Fruit fly (Drosophila melanogaster): ENCODE data around the gene C1GalTA.

Gene C1GalTA

DNA sequence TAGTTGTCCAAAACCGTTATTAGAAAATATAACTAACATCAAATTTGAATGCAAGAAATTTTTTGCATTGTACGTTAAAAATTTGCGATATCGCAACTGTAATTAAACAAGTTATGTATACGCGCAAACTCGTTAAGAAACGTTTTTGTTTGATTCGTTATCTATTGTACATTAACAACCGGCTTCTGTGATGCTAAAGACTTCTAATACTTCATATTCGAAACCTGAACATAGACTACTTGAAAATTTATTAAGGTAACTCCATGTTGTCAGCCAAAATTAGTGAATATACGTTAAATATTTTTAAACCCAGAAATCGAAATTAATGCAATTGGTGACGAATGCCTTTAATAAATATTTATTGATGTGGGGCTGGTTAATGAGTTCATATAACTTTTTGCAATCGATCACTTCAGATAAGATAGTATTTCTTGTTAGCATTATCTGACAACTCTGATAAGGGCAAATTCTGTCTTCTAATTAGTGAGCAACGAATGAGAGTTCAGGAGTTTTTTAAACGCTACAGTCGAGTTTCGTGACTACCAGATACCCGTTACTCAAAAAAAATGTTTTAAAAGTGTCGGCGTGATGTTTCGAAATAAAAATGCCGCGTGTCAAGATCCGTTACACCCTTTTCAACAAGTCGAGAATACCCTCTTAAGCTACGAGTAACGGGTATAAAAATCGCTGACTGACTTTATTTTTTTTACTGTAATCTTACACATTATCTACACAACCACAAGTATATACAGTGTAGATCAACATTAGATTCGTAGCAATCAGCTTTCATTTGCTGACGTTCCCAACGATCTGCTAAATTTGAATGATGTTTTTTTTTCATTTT is 1.4 kb upstream of the C1GalTA start:
- peak; percentile 30 for TF ChIP-seq CG12219 (GFP tag; optimal IDR thresholded peaks at IDR 0.05)
- no peak for TF ChIP-seq ac (GFP tag; optimal IDR thresholded peaks at IDR 0.05)
- TF ChIP-seq Neu2 (GFP tag; optimal IDR thresholded peaks at IDR 0.05; ENCODE audit: borderline replicate concordance), result no peak
- TF ChIP-seq sob (GFP tag; IDR thresholded peaks at IDR 0.05), result peak; percentile 36; the same call in 1 of the 2 replicates
- TF ChIP-seq NK7.1 (GFP tag; optimal IDR thresholded peaks at IDR 0.05), result no peak
- TF ChIP-seq CG17802 (tag; optimal IDR thresholded peaks at IDR 0.05), result no peak
- peak; percentile 27 for TF ChIP-seq CG2202 (tag; optimal IDR thresholded peaks at IDR 0.05)
- TF ChIP-seq CG17328 (GFP tag; IDR thresholded peaks at IDR 0.05), result peak; percentile 49; the same call in 1 of the 2 replicates
- peak; percentile 11 for TF ChIP-seq nau (GFP tag; optimal IDR thresholded peaks at IDR 0.05)
- no peak for TF ChIP-seq Six4 (GFP tag; optimal IDR thresholded peaks at IDR 0.05)
- no peak for TF ChIP-seq Hand (GFP tag; optimal IDR thresholded peaks at IDR 0.05)
- peak; percentile 46 for TF ChIP-seq CG9609 (GFP tag; optimal IDR thresholded peaks at IDR 0.05)
- TF ChIP-seq Xrp1 (GFP tag; IDR thresholded peaks at IDR 0.05), result peak; percentile 61; the same call in 1 of the 2 replicates
- peak; percentile 34 for TF ChIP-seq CG30403 (GFP tag; optimal IDR thresholded peaks at IDR 0.05)
- no peak for TF ChIP-seq hth (optimal IDR thresholded peaks at IDR 0.05)
- TF ChIP-seq PHDP (tag; optimal IDR thresholded peaks at IDR 0.05), result peak; percentile 48
- no peak for TF ChIP-seq CG1792 (GFP tag; optimal IDR thresholded peaks at IDR 0.05)
- TF ChIP-seq CG8924 (tag; optimal IDR thresholded peaks at IDR 0.05), result peak; percentile 34
- TF ChIP-seq CG16815 (GFP tag; optimal IDR thresholded peaks at IDR 0.05), result peak; percentile 27
- no peak for TF ChIP-seq nom (GFP tag; optimal IDR thresholded peaks at IDR 0.05)
- peak; percentile 37 for TF ChIP-seq dmrt99B (tag; optimal IDR thresholded peaks at IDR 0.05)
- peak; percentile 5 for TF ChIP-seq schlank (tag; optimal IDR thresholded peaks at IDR 0.05)
- TF ChIP-seq HLHmδ (GFP tag; optimal IDR thresholded peaks at IDR 0.05), result no peak
- TF ChIP-seq lbe (GFP tag; optimal IDR thresholded peaks at IDR 0.05), result no peak
- TF ChIP-seq stc (GFP tag; IDR thresholded peaks at IDR 0.05), result peak; percentile 56; the same call in 1 of the 2 replicates
- TF ChIP-seq crol (GFP tag; IDR thresholded peaks at IDR 0.05), result no peak
- TF ChIP-seq org-1 (GFP tag; optimal IDR thresholded peaks at IDR 0.05), result peak; percentile 19
- peak; percentile 57 for TF ChIP-seq nerfin-2 (GFP tag; IDR thresholded peaks at IDR 0.05; ENCODE audit: partially characterized antibody)
- TF ChIP-seq CG15696 (tag; optimal IDR thresholded peaks at IDR 0.05), result peak; percentile 2
- no peak for TF ChIP-seq corto (GFP tag; optimal IDR thresholded peaks at IDR 0.05)
- TF ChIP-seq toy (GFP tag; IDR thresholded peaks at IDR 0.05), result no peak
- TF ChIP-seq bbx (GFP tag; IDR thresholded peaks at IDR 0.05; ENCODE audit: partially characterized antibody), result no peak
- TF ChIP-seq mam (GFP tag; optimal IDR thresholded peaks at IDR 0.05), result peak; percentile 9
- TF ChIP-seq Nf-YB (GFP tag; optimal IDR thresholded peaks at IDR 0.05), result no peak
- no peak for TF ChIP-seq CG15073 (GFP tag; optimal IDR thresholded peaks at IDR 0.05)
- TF ChIP-seq Nf-YC (tag; optimal IDR thresholded peaks at IDR 0.05), result no peak
- TF ChIP-seq wdn (GFP tag; IDR thresholded peaks at IDR 0.05), result 0 out of 2 replicates have a peak, but pooled peaks have one; percentile 22
- TF ChIP-seq gcm (GFP tag; optimal IDR thresholded peaks at IDR 0.05), result no peak
- TF ChIP-seq ham (GFP tag; IDR thresholded peaks at IDR 0.05), result no peak
- no peak for TF ChIP-seq CG10321 (GFP tag; IDR thresholded peaks at IDR 0.05)
- peak; percentile 74 for TF ChIP-seq CG16813 (GFP tag; IDR thresholded peaks at IDR 0.05; ENCODE audit: partially characterized antibody)
- TF ChIP-seq ewg (GFP tag; optimal IDR thresholded peaks at IDR 0.05), result no peak
- no peak for TF ChIP-seq B-H2 (GFP tag; optimal IDR thresholded peaks at IDR 0.05)
- no peak for TF ChIP-seq CG8290 (GFP tag; optimal IDR thresholded peaks at IDR 0.05)
- peak in 1 of 2 experiments; percentile 61 for TF ChIP-seq CG8290 (tag; optimal IDR thresholded peaks at IDR 0.05)
- TF ChIP-seq sens-2 (GFP tag; IDR thresholded peaks at IDR 0.05), result no peak
- TF ChIP-seq unpg (GFP tag; optimal IDR thresholded peaks at IDR 0.05), result peak; percentile 42
- no peak for TF ChIP-seq CG31388 (GFP tag; optimal IDR thresholded peaks at IDR 0.05)
- peak; percentile 35 for TF ChIP-seq phol (tag; optimal IDR thresholded peaks at IDR 0.05)

Measured in whole organism, embryonic.